Worm (Caenorhabditis elegans): ENCODE measurements around the gene sri-18.

DNA sequence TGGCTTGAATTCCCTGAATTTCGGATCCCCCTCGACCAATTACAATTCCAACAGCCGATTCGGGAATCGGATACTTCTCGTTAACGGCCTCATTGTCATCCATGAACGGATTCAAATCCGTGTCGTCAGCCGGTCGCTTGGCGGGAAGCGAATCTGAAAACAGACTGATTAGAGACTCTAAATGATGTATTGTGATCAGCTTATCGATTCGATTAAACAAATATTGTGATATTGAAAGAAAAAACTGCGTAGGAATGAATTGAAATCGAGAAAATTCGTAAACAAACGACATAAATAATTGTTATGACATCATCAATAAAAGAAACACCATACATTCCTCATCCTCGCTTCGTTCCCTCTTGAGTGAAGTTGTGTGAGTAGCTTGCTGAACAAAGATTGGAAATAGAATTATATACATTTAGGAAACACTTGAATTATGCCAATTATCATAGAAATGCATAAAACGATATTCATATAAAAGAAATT, 22.4 kb downstream of the sri-18 start:
- TF ChIP-seq ets-7 (tag; optimal IDR thresholded peaks at IDR 0.05) (no peak), ama-1 (optimal IDR thresholded peaks at IDR 0.05) (no peak), hmg-4 (GFP tag; optimal IDR thresholded peaks at IDR 0.05) (no peak), tbx-11 (GFP tag; IDR thresholded peaks at IDR 0.05) (no peak), aly-1 (tag; optimal IDR thresholded peaks at IDR 0.05) (no peak), tbx-37 (GFP tag; conservative IDR thresholded peaks at IDR 0.05) (no peak), tra-4 (tag; optimal IDR thresholded peaks at IDR 0.05) (no peak), flt-1 (GFP tag; IDR thresholded peaks at IDR 0.05) (no peak), B0310.2 (tag; optimal IDR thresholded peaks at IDR 0.05) (no peak), hnd-1 (tag; optimal IDR thresholded peaks at IDR 0.05) (no peak), pes-1 (GFP tag; IDR thresholded peaks at IDR 0.05) (no peak), F13C5.2 (tag; optimal IDR thresholded peaks at IDR 0.05) (no peak)

Data from whole organism, early embryonic.